Worm (Caenorhabditis elegans) whole organism, midembryonic: ENCODE measurements around the gene F39C12.1.

Experiments
- T22C8.4 ChIP-seq: fragments of 200-800 bp; sonication (Bioruptor generic); IDR thresholded peaks from 2 replicates; pipeline ENCODE4 v1.3.6; 2022; ENCODE audit warnings: missing genetic modification characterization, missing compliant biosample characterization
- cog-1 ChIP-seq: sonication (generic microtip); optimal IDR thresholded peaks from 2 replicates; lab custom pipeline; 2016; ENCODE audit warnings: missing genetic modification characterization, missing compliant biosample characterization
- flt-1 ChIP-seq: fragments of 200-800 bp; sonication (Bioruptor generic); IDR thresholded peaks from 2 replicates; pipeline ENCODE4 v1.3.6; 2022; ENCODE audit warnings: missing genetic modification characterization, missing compliant biosample characterization
- klf-2 ChIP-seq: fragments of 200-800 bp; sonication (Bioruptor generic); conservative IDR thresholded peaks from 2 replicates; pipeline ENCODE4 v1.3.6; 2022; ENCODE audit warnings: missing genetic modification reagents, missing genetic modification characterization, missing compliant biosample characterization
- med-1 ChIP-seq: sonication (generic microtip); optimal IDR thresholded peaks from 2 replicates; lab custom pipeline; 2017; ENCODE audit warnings: missing genetic modification characterization, mild to moderate bottlenecking, missing compliant biosample characterization, antibody characterized with exemption, missing genetic modification reagents; ENCODE audit not compliant: insufficient read depth
- ref-1 ChIP-seq: fragments of 200-800 bp; sonication (Bioruptor generic); conservative IDR thresholded peaks from 2 replicates; pipeline ENCODE4 v1.3.6; 2022; ENCODE audit warnings: missing genetic modification reagents, missing genetic modification characterization, missing compliant biosample characterization
- tab-1 ChIP-seq: fragments of 200-800 bp; sonication (Bioruptor generic); IDR thresholded peaks from 2 replicates; pipeline ENCODE4 v1.3.6; 2022; ENCODE audit warnings: missing genetic modification characterization, missing compliant biosample characterization
- ztf-23 ChIP-seq: fragments of 200-800 bp; sonication (Bioruptor generic); IDR thresholded peaks from 2 replicates; pipeline ENCODE4 v1.3.6; 2022; ENCODE audit warnings: missing genetic modification reagents, missing genetic modification characterization, missing compliant biosample characterization
- ztf-29 ChIP-seq: fragments of 200-800 bp; sonication (Bioruptor generic); IDR thresholded peaks from 2 replicates; pipeline ENCODE4 v1.3.6; 2022; ENCODE audit warnings: missing genetic modification reagents, missing genetic modification characterization, missing compliant biosample characterization

The F39C12.1 gene

DNA sequence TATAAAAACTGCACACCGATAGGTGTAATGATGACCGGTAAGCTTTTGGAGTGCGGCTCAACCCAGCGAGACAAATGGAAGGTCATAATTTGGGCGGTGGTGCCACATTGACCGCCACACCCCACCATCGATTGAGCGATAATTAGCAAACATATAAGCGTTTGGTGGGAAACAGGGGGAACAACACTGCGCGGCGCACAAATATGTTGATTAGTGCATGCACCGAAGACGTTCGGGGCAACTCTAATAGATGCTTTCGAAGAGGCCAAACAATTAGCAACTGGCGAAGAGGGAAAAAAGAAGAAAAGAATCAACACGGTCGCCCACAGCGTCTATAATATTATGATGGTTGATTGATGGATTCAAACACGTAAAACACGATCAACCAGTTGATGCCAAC lies 28.3 kb upstream of the F39C12.1 start:
- TF ChIP-seq ztf-23 (GFP tag; lab: Robert Waterston, UW) (no peak), ref-1 (no peak), T22C8.4 (GFP tag; lab: Robert Waterston, UW) (no peak), flt-1 (GFP tag; lab: Robert Waterston, UW) (no peak), med-1 (GFP tag; lab: Kevin White, UChicago) (no peak), cog-1 (tag; lab: Kevin White, UChicago) (no peak), ztf-29 (GFP tag; lab: Robert Waterston, UW) (no peak), klf-2 (GFP tag; lab: Robert Waterston, UW) (no peak), tab-1 (no peak)

DNA sequence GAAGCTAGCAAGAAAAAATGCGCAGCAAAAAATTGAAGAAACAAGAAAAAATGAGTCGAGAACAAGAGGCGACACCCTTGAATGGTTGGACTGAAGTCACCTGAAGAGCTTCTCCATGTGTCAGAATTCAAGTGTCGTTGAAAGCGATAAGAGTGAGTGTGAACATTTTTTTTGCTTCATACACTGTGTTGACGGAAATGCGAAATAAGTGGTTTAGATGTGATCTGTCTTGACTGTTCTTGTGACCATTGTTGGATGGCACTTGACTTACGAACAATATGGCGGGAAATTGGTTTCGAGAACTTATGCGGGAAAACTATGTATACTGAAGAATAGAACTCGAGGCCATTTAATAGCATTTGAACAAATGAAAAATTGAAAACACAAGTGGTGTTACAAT lies 27.0 kb upstream of the F39C12.1 start:
- TF ChIP-seq cog-1 (tag; lab: Kevin White, UChicago) (no peak), ref-1 (no peak), ztf-23 (GFP tag; lab: Robert Waterston, UW) (no peak), tab-1 (no peak), T22C8.4 (GFP tag; lab: Robert Waterston, UW) (no peak), flt-1 (GFP tag; lab: Robert Waterston, UW) (no peak), klf-2 (GFP tag; lab: Robert Waterston, UW) (no peak), ztf-29 (GFP tag; lab: Robert Waterston, UW) (no peak), med-1 (GFP tag; lab: Kevin White, UChicago) (no peak)

DNA sequence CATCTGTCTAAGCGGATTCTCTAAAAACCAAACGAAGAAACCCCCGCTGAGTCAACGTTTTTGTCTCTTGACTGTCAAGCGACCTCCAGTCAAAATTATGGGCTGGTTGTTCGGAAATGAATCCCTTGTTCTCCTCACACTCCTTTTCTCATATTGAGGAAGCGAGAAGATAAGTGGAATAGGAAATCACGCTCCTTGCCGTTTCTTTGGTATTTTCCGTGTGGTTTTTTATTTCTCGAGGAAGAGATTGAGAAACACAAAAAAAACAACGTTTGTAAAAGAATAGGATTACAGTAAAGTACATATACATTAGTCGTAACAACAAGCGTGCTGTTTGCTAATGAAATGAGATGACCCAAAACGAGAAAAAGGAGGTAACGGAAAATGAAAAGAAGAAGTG lies 23.9 kb upstream of the F39C12.1 start, which contains the start of gene tsp-14:
Gene tsp-14, minus strand, starts transcription at position 62 of the 400 bp plus-strand sequence.
- TF ChIP-seq flt-1 (GFP tag; lab: Robert Waterston, UW) = no peak
- no peak for TF ChIP-seq T22C8.4 (GFP tag; lab: Robert Waterston, UW)
- TF ChIP-seq ref-1 = no peak
- no peak for TF ChIP-seq klf-2 (GFP tag; lab: Robert Waterston, UW)
- TF ChIP-seq cog-1 (tag; lab: Kevin White, UChicago) = no peak
- no peak for TF ChIP-seq ztf-23 (GFP tag; lab: Robert Waterston, UW)
- no peak for TF ChIP-seq med-1 (GFP tag; lab: Kevin White, UChicago)
- no peak for TF ChIP-seq ztf-29 (GFP tag; lab: Robert Waterston, UW)
- TF ChIP-seq tab-1 = no peak

DNA sequence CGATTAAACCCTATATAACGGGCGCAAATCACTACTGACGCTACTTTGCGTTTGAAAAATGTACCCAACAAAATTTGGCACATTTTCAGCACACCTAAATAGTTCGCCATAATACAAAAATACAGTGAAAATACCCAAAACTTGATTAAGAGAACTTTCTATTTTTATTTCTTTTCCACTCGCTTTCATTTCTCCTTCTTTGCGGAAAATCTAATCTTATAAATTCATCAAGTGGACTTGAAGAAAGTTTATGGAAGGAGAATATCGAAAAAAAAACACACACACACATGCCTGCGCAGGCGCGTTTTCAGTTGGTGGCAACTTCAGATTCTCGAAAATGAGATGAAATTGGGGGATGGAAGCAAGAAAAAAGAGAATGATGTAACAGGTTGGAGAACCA lies 22.3 kb upstream of the F39C12.1 start:
- TF ChIP-seq ztf-29 (GFP tag; lab: Robert Waterston, UW) = no peak
- TF ChIP-seq ref-1 = no peak
- TF ChIP-seq flt-1 (GFP tag; lab: Robert Waterston, UW) = no peak
- TF ChIP-seq med-1 (GFP tag; lab: Kevin White, UChicago) = no peak
- TF ChIP-seq cog-1 (tag; lab: Kevin White, UChicago) = no peak
- no peak for TF ChIP-seq ztf-23 (GFP tag; lab: Robert Waterston, UW)
- TF ChIP-seq klf-2 (GFP tag; lab: Robert Waterston, UW) = no peak
- TF ChIP-seq T22C8.4 (GFP tag; lab: Robert Waterston, UW) = no peak
- no peak for TF ChIP-seq tab-1

DNA sequence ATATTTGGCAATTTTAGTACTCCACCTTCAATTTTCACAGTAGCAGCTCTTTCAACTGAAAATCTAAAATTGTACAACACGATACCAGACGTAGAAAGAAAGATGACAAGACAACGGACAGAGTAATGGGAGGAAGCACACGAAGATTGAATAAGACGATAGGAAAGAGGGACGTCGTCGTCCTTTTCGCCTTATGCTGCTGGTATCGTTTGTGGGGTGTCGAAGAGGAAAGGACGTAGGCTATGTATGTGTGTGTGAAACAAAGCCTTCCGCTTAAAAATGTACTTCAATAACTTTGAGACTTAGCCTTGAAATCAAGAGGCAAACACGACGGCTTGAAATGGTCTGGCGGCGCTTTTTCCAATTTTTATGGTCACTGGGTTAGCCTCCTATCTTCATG lies 19.8 kb upstream of the F39C12.1 start:
- no peak for TF ChIP-seq ztf-29 (GFP tag; lab: Robert Waterston, UW)
- TF ChIP-seq tab-1 = no peak
- no peak for TF ChIP-seq ref-1
- TF ChIP-seq klf-2 (GFP tag; lab: Robert Waterston, UW) = no peak
- no peak for TF ChIP-seq ztf-23 (GFP tag; lab: Robert Waterston, UW)
- TF ChIP-seq med-1 (GFP tag; lab: Kevin White, UChicago) = no peak
- no peak for TF ChIP-seq cog-1 (tag; lab: Kevin White, UChicago)

DNA sequence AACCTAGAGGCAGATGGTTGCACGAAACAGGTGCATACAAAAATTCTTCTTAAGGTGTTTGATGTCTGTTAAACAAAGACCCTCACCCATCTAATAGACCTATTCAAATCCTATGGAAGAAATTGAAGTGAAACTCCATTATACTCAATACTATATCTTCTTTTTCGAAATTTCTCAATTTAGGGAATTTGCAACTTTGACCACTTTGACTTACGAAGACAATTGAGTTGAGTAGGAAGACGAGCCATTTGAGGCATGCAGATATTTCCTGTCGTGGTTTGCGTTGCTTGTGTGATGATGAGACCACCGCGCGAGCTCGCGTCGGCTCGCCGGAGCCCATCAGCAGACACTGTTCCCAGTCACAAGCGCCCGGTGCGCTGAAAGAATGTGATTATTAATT lies 17.7 kb upstream of the F39C12.1 start:
- TF ChIP-seq tab-1 = no peak
- TF ChIP-seq T22C8.4 (GFP tag; lab: Robert Waterston, UW) = no peak
- no peak for TF ChIP-seq klf-2 (GFP tag; lab: Robert Waterston, UW)
- TF ChIP-seq ztf-23 (GFP tag; lab: Robert Waterston, UW) = no peak
- no peak for TF ChIP-seq flt-1 (GFP tag; lab: Robert Waterston, UW)
- TF ChIP-seq cog-1 (tag; lab: Kevin White, UChicago) = no peak
- TF ChIP-seq ztf-29 (GFP tag; lab: Robert Waterston, UW) = no peak
- TF ChIP-seq ref-1 = no peak
- TF ChIP-seq med-1 (GFP tag; lab: Kevin White, UChicago) = no peak

DNA sequence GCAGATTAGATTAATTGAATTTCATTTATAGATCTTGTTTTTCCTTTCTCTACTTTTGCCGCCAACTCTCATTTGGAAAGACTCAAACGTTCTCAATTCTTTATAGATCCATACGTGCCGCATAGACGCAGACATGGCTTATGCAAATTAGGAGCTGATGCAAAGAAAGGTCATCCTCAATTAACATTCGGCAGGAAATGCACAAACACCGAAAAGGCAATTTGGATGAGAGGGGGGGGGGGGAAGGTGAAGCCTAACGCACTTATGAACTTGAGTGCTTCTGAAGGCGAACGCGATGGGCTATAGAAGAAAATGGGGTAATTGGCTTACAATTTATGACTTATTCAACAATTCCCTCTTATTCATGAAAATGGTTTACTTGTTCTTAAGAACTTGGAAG lies 16.6 kb upstream of the F39C12.1 start:
- TF ChIP-seq T22C8.4 (GFP tag; lab: Robert Waterston, UW) = no peak
- peak; percentile 34; the same call in 1 of the 2 replicates for TF ChIP-seq tab-1

DNA sequence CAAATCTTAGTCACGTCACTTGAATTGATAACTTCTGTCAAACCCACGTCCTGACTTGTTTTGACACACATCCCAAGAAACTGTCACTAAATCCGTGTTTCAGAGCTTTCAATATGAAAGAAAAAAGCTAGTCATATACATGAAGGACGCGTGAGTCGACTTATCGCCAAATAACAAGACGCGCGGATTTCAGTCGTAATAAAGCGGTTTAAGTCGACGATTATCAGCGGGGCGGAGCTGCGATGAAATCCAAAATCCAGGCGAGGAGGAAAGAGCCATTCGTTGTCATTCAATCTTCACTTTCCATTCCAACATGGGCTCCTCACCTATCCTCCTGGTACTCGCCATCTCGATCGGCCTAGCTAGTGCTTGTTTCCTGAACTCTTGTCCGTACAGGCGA lies 12.8 kb upstream of the F39C12.1 start, which contains the start of gene ntc-1:
Gene ntc-1, plus strand, starts transcription at position 301 of the 400 bp plus-strand sequence.
- TF ChIP-seq ztf-29 (GFP tag; lab: Robert Waterston, UW) (no peak), med-1 (GFP tag; lab: Kevin White, UChicago) (no peak), flt-1 (GFP tag; lab: Robert Waterston, UW) (no peak), ztf-23 (GFP tag; lab: Robert Waterston, UW) (no peak), T22C8.4 (GFP tag; lab: Robert Waterston, UW) (no peak)

DNA sequence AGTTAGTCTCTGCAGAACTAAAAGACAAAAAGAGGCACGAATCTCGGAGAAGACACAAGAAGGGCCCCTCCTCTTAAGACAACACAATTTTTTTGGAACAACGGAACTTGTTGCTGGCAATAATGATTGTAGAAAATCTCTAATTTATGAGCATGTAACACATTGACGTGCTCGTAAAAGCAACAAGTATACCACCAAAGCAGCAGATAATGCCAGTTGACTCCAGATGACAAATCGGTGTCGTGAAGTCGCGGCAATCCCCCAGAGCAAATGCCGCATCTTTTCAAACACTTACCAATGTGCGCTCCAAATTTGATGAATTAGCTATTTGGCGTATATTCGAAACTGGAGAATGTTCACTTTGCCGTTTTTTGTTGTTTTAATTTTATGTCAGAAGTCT lies 11.2 kb upstream of the F39C12.1 start:
- TF ChIP-seq ztf-23 (GFP tag; lab: Robert Waterston, UW) (no peak), klf-2 (GFP tag; lab: Robert Waterston, UW) (no peak), cog-1 (tag; lab: Kevin White, UChicago) (no peak), ztf-29 (GFP tag; lab: Robert Waterston, UW) (no peak), T22C8.4 (GFP tag; lab: Robert Waterston, UW) (no peak), flt-1 (GFP tag; lab: Robert Waterston, UW) (no peak), med-1 (GFP tag; lab: Kevin White, UChicago) (no peak), ref-1 (no peak), tab-1 (no peak)

DNA sequence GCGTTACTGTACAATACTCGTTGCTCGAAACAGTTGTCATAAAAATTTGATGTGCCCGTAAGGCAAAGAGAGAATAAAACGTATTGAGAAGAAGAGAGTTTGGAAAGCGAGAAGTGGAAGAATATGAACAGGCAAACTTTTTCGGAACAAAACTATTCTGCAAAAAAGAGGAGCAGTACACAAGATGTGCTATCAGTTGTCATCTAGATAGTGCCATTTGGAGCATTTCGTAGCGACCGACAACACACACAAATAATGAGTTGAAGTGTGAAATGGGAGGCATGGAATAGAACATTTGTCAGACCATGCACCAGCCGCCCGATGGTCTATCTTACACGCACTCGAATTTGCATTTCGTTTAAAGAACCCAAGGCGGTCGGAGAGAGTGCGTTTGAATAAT lies 9.1 kb upstream of the F39C12.1 start:
- TF ChIP-seq flt-1 (GFP tag; lab: Robert Waterston, UW) (no peak), ref-1 (no peak), ztf-29 (GFP tag; lab: Robert Waterston, UW) (no peak), med-1 (GFP tag; lab: Kevin White, UChicago) (no peak), klf-2 (GFP tag; lab: Robert Waterston, UW) (no peak), ztf-23 (GFP tag; lab: Robert Waterston, UW) (no peak), tab-1 (no peak), T22C8.4 (GFP tag; lab: Robert Waterston, UW) (no peak), cog-1 (tag; lab: Kevin White, UChicago) (no peak)
